Worm (Caenorhabditis elegans): ENCODE measurements around the gene idpb-5.

- TF ChIP-seq cog-1 (tag; optimal IDR thresholded peaks at IDR 0.05), result no peak
- no peak for TF ChIP-seq tab-1 (GFP tag; IDR thresholded peaks at IDR 0.05)
Measured at ce11 chrV:11879732-11880131, 40.4 kb downstream of the idpb-5 start, which contains the start of gene sulp-5.

All from whole organism, midembryonic.